Fruit fly (Drosophila melanogaster) whole organism, pupa: ENCODE measurements around the gene CG13901.

Experiments used
- CG10348 ChIP-seq: fragments of 200-800 bp; sonication (Bioruptor generic); IDR thresholded peaks from 2 replicates; pipeline ENCODE4 v1.3.6; 2022; ENCODE audit warnings: missing biosample characterization, missing genetic modification characterization
- CG12605 ChIP-seq: fragments of 200-800 bp; sonication (Bioruptor generic); IDR thresholded peaks from 2 replicates; pipeline ENCODE4 v1.3.6; 2022; ENCODE audit warnings: missing biosample characterization, missing genetic modification characterization
- CG13204 ChIP-seq: fragments of 200-800 bp; sonication (Bioruptor generic); optimal IDR thresholded peaks from 2 replicates; lab custom pipeline; 2018; ENCODE audit warnings: missing biosample characterization, mild to moderate bottlenecking, missing genetic modification characterization, moderate library complexity
- CG14655 ChIP-seq: fragments of 200-800 bp; sonication (Bioruptor generic); optimal IDR thresholded peaks from 3 replicates; lab custom pipeline; 2017; ENCODE audit warnings: mild to moderate bottlenecking, missing biosample characterization, missing genetic modification reagents, missing genetic modification characterization
- CG15710 ChIP-seq: fragments of 200-800 bp; sonication (Bioruptor generic); optimal IDR thresholded peaks from 2 replicates; lab custom pipeline; 2018; ENCODE audit warnings: missing biosample characterization, mild to moderate bottlenecking, missing genetic modification characterization, moderate library complexity
- CG17806 ChIP-seq: fragments of 200-800 bp; sonication (Bioruptor generic); optimal IDR thresholded peaks from 2 replicates; lab custom pipeline; 2018; ENCODE audit warnings: missing biosample characterization, mild to moderate bottlenecking, missing genetic modification characterization, moderate library complexity
- CG32121 ChIP-seq: fragments of 200-800 bp; sonication (Bioruptor generic); IDR thresholded peaks from 2 replicates; pipeline ENCODE4 v1.3.6; 2022; ENCODE audit warnings: missing biosample characterization, missing genetic modification characterization
- CG34367 ChIP-seq: fragments of 200-800 bp; sonication (Bioruptor generic); optimal IDR thresholded peaks from 2 replicates; lab custom pipeline; 2018; ENCODE audit warnings: missing biosample characterization, mild to moderate bottlenecking, missing genetic modification characterization
- CG4496 ChIP-seq: fragments of 200-800 bp; sonication (Bioruptor generic); IDR thresholded peaks from 3 replicates; pipeline ENCODE4 v1.3.6; 2022; ENCODE audit warnings: missing biosample characterization, missing genetic modification characterization
- CG8159 ChIP-seq: fragments of 200-800 bp; sonication (Bioruptor generic); optimal IDR thresholded peaks from 3 replicates; lab custom pipeline; 2018; ENCODE audit warnings: missing biosample characterization, mild to moderate bottlenecking, missing genetic modification characterization, moderate library complexity
- CG8301 ChIP-seq: fragments of 200-800 bp; sonication (Bioruptor generic); optimal IDR thresholded peaks from 2 replicates; lab custom pipeline; 2018; ENCODE audit warnings: missing biosample characterization, mild to moderate bottlenecking, missing genetic modification characterization
- CG9948 ChIP-seq: fragments of 200-800 bp; sonication (Bioruptor generic); optimal IDR thresholded peaks from 2 replicates; lab custom pipeline; 2018; ENCODE audit warnings: missing biosample characterization, mild to moderate bottlenecking, missing genetic modification characterization, moderate library complexity
- D1 ChIP-seq: fragments of 200-800 bp; sonication (Bioruptor generic); optimal IDR thresholded peaks from 2 replicates; lab custom pipeline; 2018; ENCODE audit warnings: missing biosample characterization, mild to moderate bottlenecking, missing genetic modification characterization, moderate library complexity
- EcR ChIP-seq: fragments of 200-800 bp; sonication (Bioruptor generic); optimal IDR thresholded peaks from 3 replicates; lab custom pipeline; 2019; ENCODE audit warnings: missing biosample characterization, missing genetic modification characterization, mild to moderate bottlenecking, moderate library complexity, missing genetic modification reagents
- Ets98B ChIP-seq: fragments of 200-800 bp; sonication (Bioruptor generic); IDR thresholded peaks from 2 replicates; pipeline ENCODE4 v1.3.6; 2022; ENCODE audit warnings: missing biosample characterization, missing genetic modification characterization
- Pif1A ChIP-seq: fragments of 200-800 bp; sonication (Bioruptor generic); optimal IDR thresholded peaks from 3 replicates; lab custom pipeline; 2016; ENCODE audit warnings: missing biosample characterization, missing genetic modification characterization
- Pif1B ChIP-seq: fragments of 200-800 bp; sonication (Bioruptor generic); optimal IDR thresholded peaks from 3 replicates; lab custom pipeline; 2016; ENCODE audit warnings: missing biosample characterization, missing genetic modification characterization
- Snoo ChIP-seq: fragments of 200-800 bp; sonication (Bioruptor generic); optimal IDR thresholded peaks from 3 replicates; lab custom pipeline; 2017; ENCODE audit warnings: missing biosample characterization, mild to moderate bottlenecking, missing genetic modification characterization, inconsistent platforms
- fd96Ca ChIP-seq: fragments of 200-800 bp; sonication (Bioruptor generic); IDR thresholded peaks from 3 replicates; pipeline ENCODE4 v1.3.6; 2022; ENCODE audit warnings: missing biosample characterization, missing genetic modification characterization
- gl ChIP-seq: fragments of 200-800 bp; sonication (Bioruptor generic); optimal IDR thresholded peaks from 2 replicates; lab custom pipeline; 2018; ENCODE audit warnings: missing biosample characterization, mild to moderate bottlenecking, missing genetic modification characterization
- rn ChIP-seq: fragments of 200-800 bp; sonication (Bioruptor generic); IDR thresholded peaks from 2 replicates; pipeline ENCODE4 v1.3.6; 2022; ENCODE audit warnings: missing biosample characterization, missing genetic modification characterization

Gene CG13901

dm6 chr3L:851061-851460 is 13.4 kb upstream of the CG13901 start, which contains the start of gene Dci:
TSS of gene Dci (plus strand) at chr3L:851346.
- peak; percentile 41 for TF ChIP-seq CG17806
- TF ChIP-seq CG10348 (GFP tag; lab: Robert Waterston, UW): no peak
- TF ChIP-seq CG13204 (GFP tag; lab: Kevin White, UChicago): no peak
- peak; percentile 43 for TF ChIP-seq CG8159
- peak; percentile 63; the same call in 1 of the 3 replicates for TF ChIP-seq CG4496 (GFP tag; lab: Robert Waterston, UW)
- TF ChIP-seq CG14655 (GFP tag; lab: Kevin White, UChicago): no peak
- TF ChIP-seq Pif1A (GFP tag; lab: Kevin White, UChicago): no peak
- TF ChIP-seq rn (GFP tag; lab: Robert Waterston, UW): no peak
- TF ChIP-seq CG15710: peak; percentile 49
- TF ChIP-seq fd96Ca (GFP tag; lab: Robert Waterston, UW): peak; percentile 72
- no peak for TF ChIP-seq CG9948
- no peak for TF ChIP-seq CG8301
- no peak for TF ChIP-seq Pif1B (GFP tag; lab: Kevin White, UChicago)
- no peak for TF ChIP-seq Snoo (tag; lab: Kevin White, UChicago)
- TF ChIP-seq CG32121 (GFP tag; lab: Robert Waterston, UW): peak; percentile 69
- TF ChIP-seq EcR (GFP tag; lab: Kevin White, UChicago): no peak
- TF ChIP-seq Ets98B (GFP tag; lab: Robert Waterston, UW): no peak
- TF ChIP-seq gl (tag; lab: Kevin White, UChicago): no peak
- no peak for TF ChIP-seq D1 (tag; lab: Kevin White, UChicago)
- no peak for TF ChIP-seq CG34367 (tag; lab: Kevin White, UChicago)
- no peak for TF ChIP-seq CG12605

- no peak for TF ChIP-seq CG10348 (GFP tag; lab: Robert Waterston, UW)
- TF ChIP-seq EcR (GFP tag; lab: Kevin White, UChicago): no peak
- no peak for TF ChIP-seq CG8301
- no peak for TF ChIP-seq CG4496 (GFP tag; lab: Robert Waterston, UW)
- TF ChIP-seq, all 21 proteins: peak for 0
Observed at dm6 chr3L:843626-844025, 6.0 kb upstream of the CG13901 start, which contains the start of gene Cep290. TSS of gene Cep290 (plus strand) at chr3L:843926.

- TF ChIP-seq CG4496 (GFP tag; lab: Robert Waterston, UW): no peak
Observed at dm6 chr3L:841260-841659, 3.6 kb upstream of the CG13901 start, which contains the start of the genes JMJD5 and Gr61a. TSS of gene JMJD5 (minus strand) at chr3L:841360. TSS of gene Gr61a (plus strand) at chr3L:841451.

dm6 chr3L:835455-836034 is 2.1 kb downstream of the CG13901 start, which contains the start of gene CG42554:
TSS of gene CG42554 (plus strand) at chr3L:835683.
- TF ChIP-seq CG12605 (no peak), CG34367 (tag; lab: Kevin White, UChicago) (no peak), CG13204 (GFP tag; lab: Kevin White, UChicago) (no peak), CG15710 (no peak), CG32121 (GFP tag; lab: Robert Waterston, UW) (no peak), CG9948 (no peak), fd96Ca (GFP tag; lab: Robert Waterston, UW) (no peak), CG8301 (no peak), Pif1B (GFP tag; lab: Kevin White, UChicago) (no peak), Ets98B (GFP tag; lab: Robert Waterston, UW) (no peak), CG10348 (GFP tag; lab: Robert Waterston, UW) (no peak), Snoo (tag; lab: Kevin White, UChicago) (no peak), CG17806 (no peak), Pif1A (GFP tag; lab: Kevin White, UChicago) (no peak), CG8159 (no peak), rn (GFP tag; lab: Robert Waterston, UW) (no peak), CG14655 (GFP tag; lab: Kevin White, UChicago) (no peak), CG4496 (GFP tag; lab: Robert Waterston, UW) (no peak)

dm6 chr3L:833878-834277 is 3.7 kb downstream of the CG13901 start, which contains the start of gene CG42553:
TSS of gene CG42553 (plus strand) at chr3L:834093.
- no peak for TF ChIP-seq Ets98B (GFP tag; lab: Robert Waterston, UW)
- TF ChIP-seq CG4496 (GFP tag; lab: Robert Waterston, UW): no peak
- no peak for TF ChIP-seq CG10348 (GFP tag; lab: Robert Waterston, UW)
- TF ChIP-seq CG8301: no peak
- no peak for TF ChIP-seq CG14655 (GFP tag; lab: Kevin White, UChicago)
- no peak for TF ChIP-seq Pif1B (GFP tag; lab: Kevin White, UChicago)
- no peak for TF ChIP-seq CG9948
- TF ChIP-seq CG34367 (tag; lab: Kevin White, UChicago): no peak
- TF ChIP-seq CG32121 (GFP tag; lab: Robert Waterston, UW): no peak
- no peak for TF ChIP-seq CG13204 (GFP tag; lab: Kevin White, UChicago)
- TF ChIP-seq fd96Ca (GFP tag; lab: Robert Waterston, UW): no peak
- TF ChIP-seq CG15710: no peak
- TF ChIP-seq D1 (tag; lab: Kevin White, UChicago): no peak
- no peak for TF ChIP-seq gl (tag; lab: Kevin White, UChicago)
- TF ChIP-seq rn (GFP tag; lab: Robert Waterston, UW): no peak
